Worm (Caenorhabditis elegans): ENCODE measurements around the gene nlp-18.

ce11 chrII:11016884-11017283, 13.3 kb downstream of the nlp-18 start:
- TF ChIP-seq zag-1 (tag; optimal IDR thresholded peaks at IDR 0.05): no peak
- TF ChIP-seq unc-62 (GFP tag; optimal IDR thresholded peaks at IDR 0.05 in 1 of 2): no peak
- no peak for TF ChIP-seq unc-62 (tag; optimal IDR thresholded peaks at IDR 0.05)
- TF ChIP-seq fos-1 (tag; optimal IDR thresholded peaks at IDR 0.05): no peak
- TF ChIP-seq nhr-6 (tag; optimal IDR thresholded peaks at IDR 0.05): no peak
- TF ChIP-seq zfp-2 (tag; optimal IDR thresholded peaks at IDR 0.05): no peak

Data from whole organism, L4 larva.